Worm (Caenorhabditis elegans) whole organism, mixed stage, embryonic: ENCODE results near the gene twk-45.

Source experiments
- blmp-1 ChIP-seq: fragments of 150-350 bp; optimal IDR thresholded peaks from 2 replicates; lab custom pipeline; 2014; ENCODE audit warnings: missing biosample characterization, missing genetic modification characterization
- nhr-76 ChIP-seq: sonication (generic microtip); optimal IDR thresholded peaks from 2 replicates; lab custom pipeline; 2017; ENCODE audit warnings: missing biosample characterization, missing genetic modification characterization

ce11 chrIII:2794057-2794456 lies 7.6 kb downstream of the twk-45 start:
- TF ChIP-seq blmp-1 (no peak), nhr-76 (no peak)
